Fruit fly (Drosophila melanogaster): ENCODE measurements around the gene CG11398.

The CG11398 gene

dm6 chrX:1234817-1235617 lies 20.1 kb upstream of the CG11398 start:
- TF ChIP-seq gro (GFP tag; optimal IDR thresholded peaks at IDR 0.05) (peak; percentile 48), CG17912 (GFP tag; optimal IDR thresholded peaks at IDR 0.05) (no peak), dan (GFP tag; IDR thresholded peaks at IDR 0.05) (peak; percentile 35; the same call in 1 of the 2 replicates), GATAe (GFP tag; conservative IDR thresholded peaks at IDR 0.05) (no peak), CG4328 (GFP tag; optimal IDR thresholded peaks at IDR 0.05) (peak; percentile 65), CG3838 (GFP tag; optimal IDR thresholded peaks at IDR 0.05) (peak; percentile 56), grn (GFP tag; optimal IDR thresholded peaks at IDR 0.05) (no peak), CG5245 (GFP tag; optimal IDR thresholded peaks at IDR 0.05) (peak; percentile 19), hth (optimal IDR thresholded peaks at IDR 0.05) (no peak), Nf-YA (GFP tag; IDR thresholded peaks at IDR 0.05) (peak; percentile 73), abd-A (tag; optimal IDR thresholded peaks at IDR 0.05) (no peak), seq (GFP tag; IDR thresholded peaks at IDR 0.05) (peak; percentile 76), CG17568 (GFP tag; optimal IDR thresholded peaks at IDR 0.05) (peak; percentile 67), CG7372 (GFP tag; IDR thresholded peaks at IDR 0.05) (no peak; the same call in 1 of the 2 replicates), CG12769 (tag; optimal IDR thresholded peaks at IDR 0.05) (peak; percentile 82), Dll (GFP tag; IDR thresholded peaks at IDR 0.05; ENCODE audit: partially characterized antibody) (peak; percentile 66; the same call in 3 of the 4 replicates), odd (GFP tag; optimal IDR thresholded peaks at IDR 0.05) (peak; percentile 28), tll (GFP tag; optimal IDR thresholded peaks at IDR 0.05) (peak in 1 of 2 experiments; percentile 50), CG1602 (GFP tag; optimal IDR thresholded peaks at IDR 0.05) (peak; percentile 67), CG15601 (tag; optimal IDR thresholded peaks at IDR 0.05) (peak; percentile 71), CG6791 (GFP tag; IDR thresholded peaks at IDR 0.05; ENCODE audit: partially characterized antibody) (no peak), CG8089 (GFP tag; optimal IDR thresholded peaks at IDR 0.05) (peak; percentile 53), Spps (tag; optimal IDR thresholded peaks at IDR 0.05) (peak; percentile 62), CG7987 (GFP tag; optimal IDR thresholded peaks at IDR 0.05) (peak; percentile 46), Vsx1 (GFP tag; optimal IDR thresholded peaks at IDR 0.05) (peak; percentile 63), Mes4 (GFP tag; optimal IDR thresholded peaks at IDR 0.05) (peak; percentile 66), CG1792 (GFP tag; optimal IDR thresholded peaks at IDR 0.05) (peak; percentile 66), CG1024 (GFP tag; IDR thresholded peaks at IDR 0.05) (peak; percentile 78; the same call in 1 of the 2 replicates), chn (GFP tag; optimal IDR thresholded peaks at IDR 0.05) (peak; percentile 71), CG33557 (GFP tag; optimal IDR thresholded peaks at IDR 0.05) (peak; percentile 76), Xrp1 (GFP tag; IDR thresholded peaks at IDR 0.05) (peak; percentile 90), stwl (tag; optimal IDR thresholded peaks at IDR 0.05) (peak; percentile 49), hb (GFP tag; IDR thresholded peaks at IDR 0.05; ENCODE audit: partially characterized antibody) (no peak), CG12299 (tag; optimal IDR thresholded peaks at IDR 0.05) (peak; percentile 70), CG8290 (GFP tag; optimal IDR thresholded peaks at IDR 0.05) (peak; percentile 13), CG8290 (tag; optimal IDR thresholded peaks at IDR 0.05) (peak in 1 of 2 experiments; percentile 90), CG5953 (GFP tag; IDR thresholded peaks at IDR 0.05) (no peak), CG11723 (GFP tag; optimal IDR thresholded peaks at IDR 0.05) (peak; percentile 66), sim (GFP tag; IDR thresholded peaks at IDR 0.05) (peak; percentile 65), sob (GFP tag; IDR thresholded peaks at IDR 0.05) (peak; percentile 81), CG2202 (tag; optimal IDR thresholded peaks at IDR 0.05) (peak; percentile 61), vvl (GFP tag; IDR thresholded peaks at IDR 0.05) (peak; percentile 92), Doc3 (GFP tag; IDR thresholded peaks at IDR 0.05; ENCODE audit: partially characterized antibody) (no peak), CG4820 (GFP tag; optimal IDR thresholded peaks at IDR 0.05) (peak; percentile 60), pzg (GFP tag; optimal IDR thresholded peaks at IDR 0.05) (no peak), Nf-YB (GFP tag; optimal IDR thresholded peaks at IDR 0.05) (peak; percentile 58), ab (GFP tag; optimal IDR thresholded peaks at IDR 0.05) (no peak), CG18764 (GFP tag; optimal IDR thresholded peaks at IDR 0.05) (peak; percentile 13), al (GFP tag; IDR thresholded peaks at IDR 0.05) (peak; percentile 67)

All from whole organism, embryonic.